Fruit fly (Drosophila melanogaster): ENCODE results near the gene NijA.
A peak's percentile ranks its signal among the peaks of the same experiment; 100 is the strongest.

NijA gene

DNA sequence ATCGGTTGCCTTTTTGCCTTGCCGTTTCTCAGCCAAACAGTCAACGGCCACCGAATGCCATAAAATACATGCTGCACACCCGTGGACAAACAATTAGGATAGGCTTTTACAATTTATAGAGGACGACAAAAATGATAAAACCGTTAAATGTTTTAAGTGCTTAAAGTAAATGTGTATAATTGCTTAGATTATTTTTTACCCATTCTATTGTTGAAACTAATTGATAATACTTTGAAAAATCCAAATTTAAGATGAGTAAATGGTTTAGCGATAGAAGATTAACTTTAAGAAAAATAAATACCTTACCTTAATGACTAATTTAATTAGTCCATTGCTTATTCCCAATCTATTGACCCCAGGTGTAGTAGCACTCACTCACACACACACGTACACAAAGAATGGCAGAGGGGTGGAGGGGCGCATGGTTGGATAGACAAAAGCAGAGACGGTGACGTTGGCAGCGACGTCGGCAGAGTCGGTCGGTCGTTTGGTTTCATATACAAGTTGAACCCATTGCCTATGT is 18.1 kb downstream of the NijA start (continued):
- peak; percentile 96 for TF ChIP-seq bcd (GFP tag; optimal IDR thresholded peaks at IDR 0.05)
- TF ChIP-seq cwo (GFP tag; optimal IDR thresholded peaks at IDR 0.05): peak; percentile 94
- peak; percentile 90 for TF ChIP-seq Max (GFP tag; optimal IDR thresholded peaks at IDR 0.05)
- TF ChIP-seq z (GFP tag; IDR thresholded peaks at IDR 0.05): peak; percentile 69; the same call in 1 of the 3 replicates
- TF ChIP-seq klu (GFP tag; IDR thresholded peaks at IDR 0.05): peak; percentile 93
- peak; percentile 95 for TF ChIP-seq BtbVII (GFP tag; optimal IDR thresholded peaks at IDR 0.05)
- peak; percentile 88 for TF ChIP-seq chm (GFP tag; IDR thresholded peaks at IDR 0.05)
- peak; percentile 91 for TF ChIP-seq sisA (GFP tag; IDR thresholded peaks at IDR 0.05)
- TF ChIP-seq zfh2 (GFP tag; optimal IDR thresholded peaks at IDR 0.05): peak; percentile 90
- peak; percentile 92 for TF ChIP-seq CG11093 (GFP tag; IDR thresholded peaks at IDR 0.05)
- peak; percentile 97 for TF ChIP-seq row (GFP tag; IDR thresholded peaks at IDR 0.05)
- TF ChIP-seq CG8290 (GFP tag; optimal IDR thresholded peaks at IDR 0.05): peak; percentile 79
- peak; percentile 65 to 82 for TF ChIP-seq CG8290 (tag; optimal IDR thresholded peaks at IDR 0.05)
- peak; percentile 96 for TF ChIP-seq CG12299 (tag; optimal IDR thresholded peaks at IDR 0.05)
- TF ChIP-seq CG11695 (GFP tag; IDR thresholded peaks at IDR 0.05): peak; percentile 98
- 0 out of 2 replicates have a peak, but pooled peaks have one; percentile 13 for TF ChIP-seq Scr (GFP tag; IDR thresholded peaks at IDR 0.05; ENCODE audit: partially characterized antibody)
- no peak for TF ChIP-seq lov (optimal IDR thresholded peaks at IDR 0.05)
- peak; percentile 75; the same call in 2 of the 3 replicates for TF ChIP-seq lov (GFP tag; IDR thresholded peaks at IDR 0.05)
- TF ChIP-seq kni (GFP tag; optimal IDR thresholded peaks at IDR 0.05): peak; percentile 85
- TF ChIP-seq odd (GFP tag; optimal IDR thresholded peaks at IDR 0.05): peak; percentile 95
- TF ChIP-seq p53 (GFP tag; optimal IDR thresholded peaks at IDR 0.05): peak; percentile 76
- TF ChIP-seq bab2 (GFP tag; optimal IDR thresholded peaks at IDR 0.05): peak; percentile 88
- TF ChIP-seq fd3F (GFP tag; optimal IDR thresholded peaks at IDR 0.05): peak; percentile 86
- TF ChIP-seq CG3847 (GFP tag; IDR thresholded peaks at IDR 0.05): no peak; the same call in 1 of the 2 replicates
- peak; percentile 85 for TF ChIP-seq CG9609 (GFP tag; optimal IDR thresholded peaks at IDR 0.05)
- TF ChIP-seq Ptx1 (GFP tag; IDR thresholded peaks at IDR 0.05): peak; percentile 95
- peak; percentile 92 for TF ChIP-seq CG32772 (GFP tag; IDR thresholded peaks at IDR 0.05)
- TF ChIP-seq Neu2 (GFP tag; optimal IDR thresholded peaks at IDR 0.05; ENCODE audit: borderline replicate concordance): peak; percentile 40
- peak; percentile 76 to 91 for TF ChIP-seq bsh (GFP tag; optimal IDR thresholded peaks at IDR 0.05)
- peak; percentile 95 for TF ChIP-seq CG14710 (tag; optimal IDR thresholded peaks at IDR 0.05)
- peak in 1 of 3 experiments; percentile 86 for TF ChIP-seq Stat92E (GFP tag; optimal IDR thresholded peaks at IDR 0.05)
- peak; percentile 97 for TF ChIP-seq CG8388 (GFP tag; optimal IDR thresholded peaks at IDR 0.05)
- TF ChIP-seq Ssrp (tag; optimal IDR thresholded peaks at IDR 0.05): peak; percentile 91
- TF ChIP-seq Atf6 (GFP tag; IDR thresholded peaks at IDR 0.05): peak; percentile 96
- TF ChIP-seq dati (GFP tag; IDR thresholded peaks at IDR 0.05): peak; percentile 76; the same call in 1 of the 2 replicates
- TF ChIP-seq CG17361 (GFP tag; IDR thresholded peaks at IDR 0.05): peak; percentile 96
- TF ChIP-seq CG8359 (GFP tag; optimal IDR thresholded peaks at IDR 0.05; ENCODE audit: borderline replicate concordance): peak; percentile 81
- TF ChIP-seq phol (tag; optimal IDR thresholded peaks at IDR 0.05): peak; percentile 94
- TF ChIP-seq lab (GFP tag; optimal IDR thresholded peaks at IDR 0.05): peak; percentile 96
- TF ChIP-seq CG4328 (GFP tag; optimal IDR thresholded peaks at IDR 0.05): peak; percentile 95
- peak; percentile 57 for TF ChIP-seq bigmax (GFP tag; optimal IDR thresholded peaks at IDR 0.05)
- TF ChIP-seq twi (tag; optimal IDR thresholded peaks at IDR 0.05): peak; percentile 87
- peak; percentile 72 for TF ChIP-seq CG2116 (GFP tag; optimal IDR thresholded peaks at IDR 0.05)
- peak; percentile 95 for TF ChIP-seq CG10979 (tag; optimal IDR thresholded peaks at IDR 0.05)
- TF ChIP-seq exex (tag; optimal IDR thresholded peaks at IDR 0.05): peak; percentile 73
- TF ChIP-seq CG3407 (GFP tag; optimal IDR thresholded peaks at IDR 0.05): peak; percentile 94
- peak; percentile 88 for TF ChIP-seq CG14441 (GFP tag; IDR thresholded peaks at IDR 0.05)
- TF ChIP-seq zfh1 (GFP tag; IDR thresholded peaks at IDR 0.05): peak; percentile 87
- TF ChIP-seq CG3065 (GFP tag; optimal IDR thresholded peaks at IDR 0.05): peak; percentile 30
- peak; percentile 95 for TF ChIP-seq stc (GFP tag; IDR thresholded peaks at IDR 0.05)
